Worm (Caenorhabditis elegans) whole organism, L4/young adult: Measurements from ENCODE around the gene Y32G9A.12.

ENCODE experiments used
- W03F9.2 ChIP-seq: fragments of 150-350 bp; optimal IDR thresholded peaks from 2 replicates; lab custom pipeline; 2014; ENCODE audit warnings: missing biosample characterization, missing genetic modification characterization
- dao-5 ChIP-seq: sonication (generic microtip); optimal IDR thresholded peaks from 2 replicates; lab custom pipeline; 2016; ENCODE audit warnings: missing genotype, missing genetic modification characterization, moderate library complexity, missing compliant biosample characterization
- him-1 ChIP-seq: sonication (generic microtip); optimal IDR thresholded peaks from 2 replicates; lab custom pipeline; 2016; ENCODE audit warnings: missing genotype, missing genetic modification reagents, missing genetic modification characterization, missing compliant biosample characterization

DNA sequence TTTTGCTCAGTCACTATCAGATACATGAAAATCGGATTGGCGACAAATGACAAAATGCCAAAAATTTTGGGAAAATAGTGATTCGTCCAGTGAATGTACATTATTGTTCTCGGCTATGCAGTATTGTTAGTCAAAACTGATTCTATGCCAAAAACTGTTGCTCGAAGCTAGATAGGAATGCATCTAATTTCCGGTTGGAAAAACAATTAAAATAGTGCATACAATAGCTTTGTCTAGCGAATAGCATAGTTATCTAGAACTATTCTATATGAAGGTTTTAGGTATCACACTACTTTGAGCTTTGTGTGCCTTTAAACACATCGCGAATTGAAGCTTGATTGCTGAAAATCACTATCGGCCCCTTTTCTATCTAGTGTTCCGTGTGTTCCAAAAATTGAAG is 44.8 kb upstream of the Y32G9A.12 start, which contains the start of gene srj-15:
- TF ChIP-seq him-1 (no peak), dao-5 (tag; lab: Kevin White, UChicago) (no peak), W03F9.2 (no peak)
